Worm (Caenorhabditis elegans) whole organism, L4 larva: ENCODE measurements around the gene ani-3.
"Not testable (repeated sequence)": the region's sequence is repeated elsewhere in the genome, so short reads cannot be mapped to it uniquely, and the experiment has no call there.

Experiments
- T20F7.1 ChIP-seq: fragments of 200-800 bp; sonication (Bioruptor generic); optimal IDR thresholded peaks from 2 replicates; lab custom pipeline; 2018; ENCODE audit warnings: mild to moderate bottlenecking, missing genetic modification characterization, missing compliant biosample characterization
- Y105C5A.15 ChIP-seq: fragments of 200-800 bp; sonication (Bioruptor generic); IDR thresholded peaks from 2 replicates; pipeline ENCODE4 v1.3.6; 2022; ENCODE audit warnings: missing genetic modification characterization, missing compliant biosample characterization
- Y48G9A.11 ChIP-seq: fragments of 200-800 bp; sonication (Bioruptor generic); IDR thresholded peaks from 2 replicates; pipeline ENCODE4 v1.3.6; 2022; ENCODE audit warnings: missing genetic modification reagents, missing genetic modification characterization, missing compliant biosample characterization
- Y5F2A.4 ChIP-seq: fragments of 200-800 bp; sonication (Bioruptor generic); optimal IDR thresholded peaks from 2 replicates; lab custom pipeline; 2018; ENCODE audit warnings: mild to moderate bottlenecking, missing genetic modification characterization, missing compliant biosample characterization
- Y75B8A.6 ChIP-seq: fragments of 200-800 bp; sonication (Bioruptor generic); IDR thresholded peaks from 2 replicates; pipeline ENCODE4 v1.3.6; 2022; ENCODE audit warnings: missing genetic modification reagents, missing genetic modification characterization, missing compliant biosample characterization
- aha-1 ChIP-seq: fragments of 150-350 bp; peaks from one replicate; lab custom pipeline; 2014; ENCODE audit warnings: missing biosample characterization, missing genetic modification characterization
- aly-2 ChIP-seq: sonication (generic microtip); optimal IDR thresholded peaks from 2 replicates; lab custom pipeline; 2018; ENCODE audit warnings: missing biosample characterization, missing genetic modification characterization
- ama-1 ChIP-seq: fragments of 150-350 bp; optimal IDR thresholded peaks from 2 replicates; lab custom pipeline; 2014; ENCODE audit warnings: inconsistent platforms, mixed read lengths
- arid-1 ChIP-seq: fragments of 200-800 bp; sonication (Bioruptor generic); conservative IDR thresholded peaks from 2 replicates; pipeline ENCODE4 v1.3.6; 2022; ENCODE audit warnings: missing genetic modification reagents, missing genetic modification characterization, missing compliant biosample characterization
- ceh-20 ChIP-seq: fragments of 200-800 bp; sonication (Bioruptor generic); IDR thresholded peaks from 2 replicates; pipeline ENCODE4 v1.3.6; 2022; ENCODE audit warnings: missing genetic modification reagents, missing genetic modification characterization, missing compliant biosample characterization
- ceh-28 ChIP-seq: fragments of 150-350 bp; optimal IDR thresholded peaks from 2 replicates; lab custom pipeline; 2014; ENCODE audit warnings: missing biosample characterization, missing genetic modification reagents, missing genetic modification characterization
- ceh-44 ChIP-seq: fragments of 200-800 bp; sonication (Bioruptor generic); IDR thresholded peaks from 2 replicates; pipeline ENCODE4 v1.3.6; 2022; ENCODE audit warnings: missing genetic modification reagents, missing genetic modification characterization, missing compliant biosample characterization
- ceh-62 ChIP-seq: sonication (generic microtip); optimal IDR thresholded peaks from 2 replicates; lab custom pipeline; 2017; ENCODE audit warnings: missing biosample characterization, missing genetic modification characterization
- ces-1 ChIP-seq: fragments of 150-350 bp; sonication (generic microtip); optimal IDR thresholded peaks from 4 replicates; lab custom pipeline; 2014; ENCODE audit warnings: missing biosample characterization, missing genetic modification reagents, missing genetic modification characterization
- daf-8 ChIP-seq: fragments of 200-800 bp; sonication (Bioruptor generic); IDR thresholded peaks from 2 replicates; pipeline ENCODE4 v1.3.6; 2022; ENCODE audit warnings: missing genetic modification characterization, missing compliant biosample characterization
- dmd-6 ChIP-seq: fragments of 200-800 bp; sonication (Bioruptor generic); IDR thresholded peaks from 2 replicates; pipeline ENCODE4 v1.3.6; 2022; ENCODE audit warnings: missing genetic modification reagents, missing genetic modification characterization, missing compliant biosample characterization
- dmd-9 ChIP-seq: fragments of 200-800 bp; sonication (Bioruptor generic); IDR thresholded peaks from 2 replicates; pipeline ENCODE4 v1.3.6; 2022; ENCODE audit warnings: missing genetic modification reagents, missing genetic modification characterization, missing compliant biosample characterization
- duxl-1 ChIP-seq: sonication (generic microtip); optimal IDR thresholded peaks from 2 replicates; lab custom pipeline; 2016; ENCODE audit warnings: mild to moderate bottlenecking, missing genetic modification characterization, moderate library complexity, missing compliant biosample characterization; ENCODE audit not compliant: poor library complexity
- dve-1 ChIP-seq: sonication (generic microtip); optimal IDR thresholded peaks from 2 replicates; lab custom pipeline; 2017; ENCODE audit warnings: antibody characterized with exemption, mild to moderate bottlenecking, missing genetic modification characterization, missing compliant biosample characterization; ENCODE audit not compliant: insufficient read depth
- egl-27 ChIP-seq: sonication (generic microtip); optimal IDR thresholded peaks from 3 replicates; lab custom pipeline; 2017; ENCODE audit warnings: missing biosample characterization, missing genetic modification reagents, missing genetic modification characterization
- egl-43 ChIP-seq: fragments of 200-800 bp; sonication (Bioruptor generic); IDR thresholded peaks from 2 replicates; pipeline ENCODE4 v1.3.6; 2022; ENCODE audit warnings: missing genetic modification reagents, missing genetic modification characterization, missing compliant biosample characterization
- hif-1 ChIP-seq, 2 experiments: sonication (generic microtip); optimal IDR thresholded peaks; 2 replicates each; lab custom pipeline; 2016 to 2017; ENCODE audit warnings: missing compliant biosample characterization in 2 of 2, missing genetic modification characterization in 2 of 2, missing genetic modification reagents in 2 of 2, missing genotype in 2 of 2, mild to moderate bottlenecking in 1 of 2
- hmg-1.1 ChIP-seq: fragments of 200-800 bp; sonication (Bioruptor generic); IDR thresholded peaks from 2 replicates; pipeline ENCODE4 v1.3.6; 2022; ENCODE audit warnings: missing genetic modification reagents, missing genetic modification characterization, missing compliant biosample characterization
- lin-29 ChIP-seq: fragments of 200-800 bp; sonication (Bioruptor generic); IDR thresholded peaks from 2 replicates; pipeline ENCODE4 v1.3.6; 2022; ENCODE audit warnings: missing genetic modification reagents, missing genetic modification characterization, missing compliant biosample characterization
- lin-39 ChIP-seq: fragments of 150-350 bp; optimal IDR thresholded peaks from 2 replicates; lab custom pipeline; 2014; ENCODE audit warnings: missing biosample characterization, missing genetic modification reagents, missing genetic modification characterization
- madf-5 ChIP-seq, 2 experiments: fragments of 200-800 bp; sonication (Bioruptor generic); IDR thresholded peaks; 2 replicates each; pipeline ENCODE4 v1.3.6; 2022; ENCODE audit warnings: missing compliant biosample characterization in 2 of 2, missing genetic modification characterization in 2 of 2
- mes-2 ChIP-seq: sonication (generic microtip); optimal IDR thresholded peaks from 2 replicates; lab custom pipeline; 2016; ENCODE audit warnings: missing genotype, mild to moderate bottlenecking, missing genetic modification characterization, missing compliant biosample characterization; ENCODE audit not compliant: poor library complexity, severe bottlenecking
- nhr-102 ChIP-seq: sonication (generic microtip); optimal IDR thresholded peaks from 2 replicates; lab custom pipeline; 2016; ENCODE audit warnings: mild to moderate bottlenecking, missing genetic modification characterization, moderate library complexity, missing compliant biosample characterization
- nhr-237 ChIP-seq: sonication (generic microtip); optimal IDR thresholded peaks from 2 replicates; lab custom pipeline; 2017; ENCODE audit warnings: missing biosample characterization, missing genetic modification characterization
- nhr-41 ChIP-seq: fragments of 200-800 bp; sonication (Bioruptor generic); IDR thresholded peaks from 2 replicates; pipeline ENCODE4 v1.3.6; 2022; ENCODE audit warnings: missing genetic modification reagents, missing genetic modification characterization, missing compliant biosample characterization
- nhr-48 ChIP-seq: sonication (generic microtip); optimal IDR thresholded peaks from 2 replicates; lab custom pipeline; 2016; ENCODE audit warnings: mild to moderate bottlenecking, missing genetic modification characterization, missing compliant biosample characterization
- nhr-77 ChIP-seq: fragments of 150-350 bp; optimal IDR thresholded peaks from 2 replicates; lab custom pipeline; 2014; ENCODE audit warnings: missing biosample characterization, missing genetic modification characterization
- pha-4 ChIP-seq, 2 experiments: fragments of 150-350 bp in 1 of 2; fragments of 200-800 bp in 1 of 2; sonication (Bioruptor generic) in 1 of 2; IDR thresholded peaks in 1 of 2; optimal IDR thresholded peaks in 1 of 2; 2 replicates each; pipeline versions ENCODE4 v1.3.6 to Lab custom; 2014 to 2022; ENCODE audit warnings: missing genetic modification characterization in 2 of 2, missing genetic modification reagents in 2 of 2, missing biosample characterization in 1 of 2, missing compliant biosample characterization in 1 of 2
- unc-130 ChIP-seq: sonication (generic microtip); optimal IDR thresholded peaks from 2 replicates; lab custom pipeline; 2016; ENCODE audit warnings: missing genetic modification reagents, missing genetic modification characterization, missing compliant biosample characterization
- unc-39 ChIP-seq: sonication (generic microtip); optimal IDR thresholded peaks from 2 replicates; lab custom pipeline; 2017; ENCODE audit warnings: missing biosample characterization, missing genetic modification characterization
- unc-62 ChIP-seq, 3 experiments: fragments of 150-350 bp in 1 of 3; sonication (generic microtip); optimal IDR thresholded peaks in 2 of 3; peaks in 1 of 3; 1 replicate in 1 of 3; 2 replicates in 2 of 3; lab custom pipeline; 2014 to 2017; ENCODE audit warnings: missing biosample characterization in 3 of 3, missing genetic modification characterization in 3 of 3, missing genetic modification reagents in 3 of 3, missing genotype in 1 of 3
- zfp-3 ChIP-seq: fragments of 200-800 bp; sonication (Bioruptor generic); conservative IDR thresholded peaks from 2 replicates; pipeline ENCODE4 v1.3.6; 2022; ENCODE audit warnings: missing genetic modification reagents, missing genetic modification characterization, missing compliant biosample characterization
- zip-11 ChIP-seq: fragments of 200-800 bp; sonication (Bioruptor generic); IDR thresholded peaks from 2 replicates; pipeline ENCODE4 v1.3.6; 2022; ENCODE audit warnings: missing genetic modification characterization, missing compliant biosample characterization
- ztf-11 ChIP-seq: fragments of 150-350 bp; optimal IDR thresholded peaks from 2 replicates; lab custom pipeline; 2014; ENCODE audit warnings: missing biosample characterization, missing genetic modification characterization
- ztf-7 ChIP-seq: fragments of 150-350 bp; optimal IDR thresholded peaks from 2 replicates; lab custom pipeline; 2014; ENCODE audit warnings: missing biosample characterization, missing genetic modification characterization

The ani-3 gene

DNA sequence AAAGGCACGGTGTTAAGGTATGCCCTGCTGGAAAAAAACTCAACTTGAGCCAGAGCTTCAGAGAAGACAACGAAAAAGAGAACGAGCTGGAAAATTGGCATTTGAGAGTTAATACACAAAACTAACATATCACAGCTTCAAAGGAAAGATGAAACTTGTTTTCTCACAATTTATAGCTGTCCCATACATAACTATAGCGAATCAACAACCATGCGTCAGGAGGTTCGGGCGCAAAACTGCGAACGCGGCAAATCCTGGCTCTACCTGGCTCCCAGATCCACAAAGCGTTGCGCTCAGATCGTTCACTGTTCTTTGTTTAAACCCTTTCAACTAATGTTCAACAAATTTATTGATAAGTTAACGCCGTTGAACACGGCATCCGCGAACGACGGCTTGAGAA, 13.0 kb downstream of the ani-3 start, which contains the start of gene Y43F8C.15:
Gene Y43F8C.15 (minus strand): TSS at position 101 of the 400 bp plus-strand sequence.
- not testable (repeated sequence) for TF ChIP-seq egl-27 (tag; lab: Kevin White, UChicago); arid-1 (GFP tag; lab: Robert Waterston, UW); unc-130

DNA sequence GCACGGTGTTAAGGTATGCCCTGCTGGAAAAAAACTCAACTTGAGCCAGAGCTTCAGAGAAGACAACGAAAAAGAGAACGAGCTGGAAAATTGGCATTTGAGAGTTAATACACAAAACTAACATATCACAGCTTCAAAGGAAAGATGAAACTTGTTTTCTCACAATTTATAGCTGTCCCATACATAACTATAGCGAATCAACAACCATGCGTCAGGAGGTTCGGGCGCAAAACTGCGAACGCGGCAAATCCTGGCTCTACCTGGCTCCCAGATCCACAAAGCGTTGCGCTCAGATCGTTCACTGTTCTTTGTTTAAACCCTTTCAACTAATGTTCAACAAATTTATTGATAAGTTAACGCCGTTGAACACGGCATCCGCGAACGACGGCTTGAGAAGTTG, 14.1 kb downstream of the ani-3 start, which contains the start of gene Y43F8C.23:
Gene Y43F8C.23 (minus strand): TSS at position 101 of the 400 bp plus-strand sequence.
- TF ChIP-seq egl-27 (tag; lab: Kevin White, UChicago); ceh-62; T20F7.1: not testable (repeated sequence)

DNA sequence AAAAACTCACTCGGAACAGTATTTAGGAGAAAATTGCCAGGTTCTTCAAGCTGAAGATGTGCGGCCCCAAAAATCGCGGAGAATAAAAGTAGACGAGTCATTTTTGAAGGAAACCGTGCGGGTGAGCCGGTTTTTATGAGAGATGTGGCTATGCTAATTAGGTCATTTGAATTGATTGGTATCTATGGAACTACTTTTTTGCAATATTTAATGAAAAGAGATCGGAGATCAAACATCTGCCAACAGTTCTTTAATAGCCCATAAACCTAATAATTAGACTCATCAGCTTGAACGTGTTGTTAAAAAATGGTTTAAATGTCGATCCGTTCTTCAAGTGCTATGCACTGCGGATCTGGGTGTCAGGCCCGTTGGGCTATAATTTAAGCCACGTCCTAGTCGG, 17.9 kb downstream of the ani-3 start, which contains the start of gene Y43F8C.16:
Gene Y43F8C.16 (minus strand): TSS at position 101 of the 400 bp plus-strand sequence.
- TF ChIP-seq zfp-3: no peak
- peak; percentile 9 for TF ChIP-seq aha-1 (tag; lab: Kevin White, UChicago)

DNA sequence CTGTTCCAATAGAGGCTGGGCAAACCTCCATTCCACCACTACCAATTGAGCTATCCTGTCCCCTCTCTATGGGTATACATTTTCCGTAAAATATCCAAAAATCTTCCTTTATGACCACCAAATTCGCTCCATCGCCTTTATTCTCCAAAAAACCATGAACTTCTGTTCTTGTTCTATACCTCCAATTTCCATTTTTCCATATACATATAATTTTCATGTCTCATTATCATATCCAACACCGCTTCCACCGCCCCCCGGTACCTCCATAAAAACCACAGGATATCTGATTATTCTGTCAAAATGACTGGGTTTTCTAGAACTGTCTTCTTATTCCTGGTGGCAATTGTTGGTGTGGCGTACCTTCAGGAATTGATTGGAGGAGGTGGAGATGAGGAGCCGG, 18.3 kb downstream of the ani-3 start, which contains the start of gene Y43F8C.17:
Gene Y43F8C.17 (plus strand): TSS at position 301 of the 400 bp plus-strand sequence.
- TF ChIP-seq unc-62 (GFP tag; optimal IDR thresholded peaks at IDR 0.05 in 1 of 2; lab: Kevin White, UChicago): peak in 1 of 2 experiments; percentile 12
- TF ChIP-seq unc-62 (tag; optimal IDR thresholded peaks at IDR 0.05; lab: Kevin White, UChicago): no peak
- TF ChIP-seq nhr-48 (tag; lab: Kevin White, UChicago): no peak

DNA sequence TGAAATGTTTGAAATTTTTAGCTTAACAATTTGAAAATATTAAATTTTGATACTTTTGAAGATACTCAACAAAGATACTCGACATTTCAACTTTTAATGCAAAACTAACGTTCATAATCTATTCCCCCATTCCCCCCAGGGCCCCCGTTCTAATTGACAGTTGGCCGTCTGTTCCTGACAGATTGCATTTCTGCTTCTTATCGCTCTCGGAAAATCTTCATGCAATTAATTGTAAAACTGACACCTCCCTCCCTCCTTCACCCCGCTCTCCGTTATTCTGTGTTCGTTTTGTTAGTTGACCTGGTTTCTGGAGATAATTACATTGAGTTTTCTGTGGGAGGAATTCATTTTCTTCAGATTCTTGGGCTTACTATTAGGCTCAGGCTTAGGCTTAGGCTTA, 20.4 kb downstream of the ani-3 start:
- TF ChIP-seq hmg-1.1 (GFP tag; lab: Robert Waterston, UW): no peak
- TF ChIP-seq ztf-7: no peak
- peak; percentile 18; the same call in 1 of the 2 replicates for TF ChIP-seq dmd-6 (GFP tag; lab: Robert Waterston, UW)

DNA sequence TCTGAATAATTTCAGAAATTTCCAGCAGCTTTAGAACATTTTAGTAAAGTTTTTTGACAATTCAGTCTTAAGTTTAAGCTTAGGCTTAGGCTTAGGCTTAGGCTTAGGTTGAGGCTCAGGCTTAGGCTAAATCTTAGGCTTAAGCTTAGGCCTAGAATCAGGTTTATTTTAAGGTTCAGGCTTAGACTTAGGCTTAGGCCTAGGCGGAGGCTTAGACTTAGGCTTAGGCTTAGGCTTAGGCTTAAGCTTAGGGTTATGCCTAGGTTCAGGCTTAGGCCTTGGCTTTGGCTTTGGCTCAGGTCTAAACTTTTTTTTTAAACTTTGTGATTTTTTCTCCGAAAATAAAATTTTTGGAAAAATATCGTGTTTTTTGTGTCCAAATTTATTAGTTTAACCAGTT, 21.1 kb downstream of the ani-3 start:
- no peak for TF ChIP-seq nhr-48 (tag; lab: Kevin White, UChicago)
- no peak for TF ChIP-seq lin-39
- no peak for TF ChIP-seq nhr-41 (GFP tag; lab: Robert Waterston, UW)
- no peak for TF ChIP-seq ces-1 (GFP tag; lab: Kevin White, UChicago)
- TF ChIP-seq daf-8 (GFP tag; lab: Robert Waterston, UW): no peak
- TF ChIP-seq zip-11: no peak
- no peak for TF ChIP-seq ceh-28 (tag; lab: Kevin White, UChicago)
- TF ChIP-seq madf-5 (GFP tag; IDR thresholded peaks at IDR 0.05; lab: Robert Waterston, UW): no peak
- TF ChIP-seq Y48G9A.11: no peak
- no peak for TF ChIP-seq aly-2 (tag; lab: Kevin White, UChicago)
- no peak for TF ChIP-seq ceh-44
- TF ChIP-seq ztf-11: no peak
- no peak for TF ChIP-seq dve-1
- no peak for TF ChIP-seq Y105C5A.15 (GFP tag; lab: Robert Waterston, UW)
- no peak for TF ChIP-seq Y5F2A.4 (GFP tag; lab: Kevin White, UChicago)
- TF ChIP-seq nhr-237 (tag; lab: Kevin White, UChicago): no peak
- no peak for TF ChIP-seq Y75B8A.6 (GFP tag; lab: Robert Waterston, UW)
- TF ChIP-seq ama-1 (lab: Kevin White, UChicago): no peak
- no peak for TF ChIP-seq ceh-20 (GFP tag; lab: Robert Waterston, UW)
- TF ChIP-seq, all 104 proteins: peak for 0

DNA sequence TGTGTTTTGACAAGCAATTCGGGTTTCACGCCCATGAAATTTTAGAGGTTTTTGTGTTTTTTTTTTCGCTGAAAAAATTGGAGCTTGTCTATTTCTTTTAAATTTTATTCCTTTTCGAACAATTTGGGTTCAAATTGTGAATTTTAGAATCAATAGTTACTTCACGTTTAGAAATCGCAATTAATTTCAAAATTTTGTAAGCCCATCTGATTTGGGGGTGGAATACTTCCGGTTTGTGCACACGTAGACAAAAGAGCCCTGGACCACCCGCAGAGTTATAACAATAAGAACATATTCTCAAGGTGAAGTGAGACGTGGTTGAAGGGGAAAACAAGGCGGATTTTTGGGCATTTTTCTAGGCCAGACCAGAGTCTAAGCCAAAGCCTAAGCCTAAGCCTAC, 21.7 kb downstream of the ani-3 start, which contains the start of gene Y116F11A.6:
Gene Y116F11A.6 (plus strand): TSS at position 301 of the 400 bp plus-strand sequence.
- no peak for TF ChIP-seq pha-4 (GFP tag; IDR thresholded peaks at IDR 0.05; lab: Robert Waterston, UW)
- TF ChIP-seq pha-4 (tag; optimal IDR thresholded peaks at IDR 0.05; lab: Kevin White, UChicago): no peak
- TF ChIP-seq Y48G9A.11: no peak
- TF ChIP-seq hif-1 (tag; optimal IDR thresholded peaks at IDR 0.05; lab: Kevin White, UChicago): no peak
- TF ChIP-seq unc-39 (tag; lab: Kevin White, UChicago): no peak
- TF ChIP-seq egl-43 (GFP tag; lab: Robert Waterston, UW): no peak
- no peak for TF ChIP-seq nhr-102 (tag; lab: Kevin White, UChicago)
- no peak for TF ChIP-seq dmd-9
- TF ChIP-seq nhr-77: no peak
- TF ChIP-seq aha-1 (tag; lab: Kevin White, UChicago): no peak
- no peak for TF ChIP-seq duxl-1
- no peak for TF ChIP-seq zfp-3
- TF ChIP-seq lin-29 (GFP tag; lab: Robert Waterston, UW): no peak
- TF ChIP-seq mes-2 (tag; lab: Kevin White, UChicago): no peak
